Worm (Caenorhabditis elegans) whole organism, L3 larva: Measurements from ENCODE around the gene ras-2.
"Not testable (repeated sequence)": the region's sequence is repeated elsewhere in the genome, so short reads cannot be mapped to it uniquely, and the experiment has no call there.

ENCODE experiments used
- R02D3.7 ChIP-seq: fragments of 150-350 bp; optimal IDR thresholded peaks from 2 replicates; lab custom pipeline; 2014; ENCODE audit warnings: missing biosample characterization, missing genetic modification characterization
- ZK546.5 ChIP-seq: sonication (generic microtip); optimal IDR thresholded peaks from 2 replicates; lab custom pipeline; 2017; ENCODE audit warnings: missing biosample characterization, missing genetic modification characterization
- aly-2 ChIP-seq: fragments of 150-350 bp; optimal IDR thresholded peaks from 2 replicates; lab custom pipeline; 2014; ENCODE audit warnings: missing biosample characterization, missing genetic modification characterization
- ceh-28 ChIP-seq: fragments of 150-350 bp; optimal IDR thresholded peaks from 2 replicates; lab custom pipeline; 2014; ENCODE audit warnings: missing biosample characterization, missing genetic modification reagents, missing genetic modification characterization
- daf-12 ChIP-seq: fragments of 150-350 bp; optimal IDR thresholded peaks from 2 replicates; lab custom pipeline; 2014; ENCODE audit warnings: missing biosample characterization, missing genetic modification reagents, missing genetic modification characterization
- egl-27 ChIP-seq: sonication (generic microtip); optimal IDR thresholded peaks from 4 replicates; lab custom pipeline; 2017; ENCODE audit warnings: missing biosample characterization, missing genetic modification reagents, missing genetic modification characterization
- egl-5 ChIP-seq: fragments of 150-350 bp; optimal IDR thresholded peaks from 2 replicates; lab custom pipeline; 2017; ENCODE audit warnings: missing biosample characterization, missing genetic modification reagents, missing genetic modification characterization, inconsistent platforms
- elt-1 ChIP-seq: fragments of 150-350 bp; optimal IDR thresholded peaks from 2 replicates; lab custom pipeline; 2014; ENCODE audit warnings: missing biosample characterization, missing genetic modification characterization
- elt-2 ChIP-seq: sonication (generic microtip); optimal IDR thresholded peaks from 2 replicates; lab custom pipeline; 2016; ENCODE audit warnings: missing genetic modification reagents, mild to moderate bottlenecking, missing genetic modification characterization, missing compliant biosample characterization
- elt-3 ChIP-seq, 3 experiments: fragments of 150-350 bp in 1 of 3; sonication (generic microtip) in 2 of 3; optimal IDR thresholded peaks; 2 replicates in 2 of 3; 4 replicates in 1 of 3; lab custom pipeline; 2014 to 2017; ENCODE audit warnings: missing biosample characterization in 3 of 3, missing genetic modification characterization in 3 of 3
- eor-1 ChIP-seq, 2 experiments: fragments of 150-350 bp; optimal IDR thresholded peaks; 2 replicates each; lab custom pipeline; 2014 to 2018; ENCODE audit warnings: missing biosample characterization in 2 of 2, missing genetic modification characterization in 2 of 2
- fkh-10 ChIP-seq: sonication (generic microtip); optimal IDR thresholded peaks from 2 replicates; lab custom pipeline; 2017; ENCODE audit warnings: missing biosample characterization, missing genetic modification reagents, missing genetic modification characterization
- fos-1 ChIP-seq: fragments of 150-350 bp; optimal IDR thresholded peaks from 2 replicates; lab custom pipeline; 2014; ENCODE audit warnings: missing biosample characterization, missing genetic modification characterization
- hmg-11 ChIP-seq: sonication (generic microtip); optimal IDR thresholded peaks from 2 replicates; lab custom pipeline; 2016; ENCODE audit warnings: missing genetic modification characterization, missing compliant biosample characterization
- lsy-12 ChIP-seq: sonication (generic microtip); optimal IDR thresholded peaks from 2 replicates; lab custom pipeline; 2016; ENCODE audit warnings: mild to moderate bottlenecking, missing genetic modification characterization, missing compliant biosample characterization
- mdl-1 ChIP-seq: fragments of 150-350 bp; optimal IDR thresholded peaks from 2 replicates; lab custom pipeline; 2014; ENCODE audit warnings: missing biosample characterization, missing genetic modification characterization
- mml-1 ChIP-seq: fragments of 150-350 bp; sonication (generic microtip); optimal IDR thresholded peaks from 3 replicates; lab custom pipeline; 2014; ENCODE audit warnings: missing biosample characterization, missing genetic modification characterization
- nfya-1 ChIP-seq: sonication (generic microtip); optimal IDR thresholded peaks from 2 replicates; lab custom pipeline; 2017; ENCODE audit warnings: missing genetic modification characterization, mild to moderate bottlenecking, missing compliant biosample characterization, antibody characterized with exemption, moderate library complexity; ENCODE audit not compliant: insufficient read depth
- nhr-23 ChIP-seq: fragments of 150-350 bp; optimal IDR thresholded peaks from 2 replicates; lab custom pipeline; 2014; ENCODE audit warnings: missing biosample characterization, missing genetic modification reagents, missing genetic modification characterization
- nhr-25 ChIP-seq: sonication (generic microtip); optimal IDR thresholded peaks from 2 replicates; lab custom pipeline; 2017; ENCODE audit warnings: missing biosample characterization, missing genetic modification characterization
- nhr-28 ChIP-seq: fragments of 150-350 bp; optimal IDR thresholded peaks from 2 replicates; lab custom pipeline; 2014; ENCODE audit warnings: missing biosample characterization, missing genetic modification characterization
- nhr-67 ChIP-seq: fragments of 150-350 bp; optimal IDR thresholded peaks from 2 replicates; lab custom pipeline; 2014; ENCODE audit warnings: missing biosample characterization, missing genetic modification characterization
- nhr-77 ChIP-seq: fragments of 150-350 bp; optimal IDR thresholded peaks from 2 replicates; lab custom pipeline; 2014; ENCODE audit warnings: missing biosample characterization, missing genetic modification characterization
- pha-4 ChIP-seq: fragments of 150-350 bp; optimal IDR thresholded peaks from 2 replicates; lab custom pipeline; 2014; ENCODE audit warnings: missing biosample characterization, missing genetic modification reagents, missing genetic modification characterization
- pqm-1 ChIP-seq: fragments of 150-350 bp; optimal IDR thresholded peaks from 2 replicates; lab custom pipeline; 2017; ENCODE audit warnings: missing biosample characterization, missing genetic modification characterization, inconsistent platforms
- sea-2 ChIP-seq: fragments of 150-350 bp; sonication (generic microtip); optimal IDR thresholded peaks from 4 replicates; lab custom pipeline; 2014; ENCODE audit warnings: missing biosample characterization, missing genetic modification reagents, missing genetic modification characterization
- skn-1 ChIP-seq: fragments of 150-350 bp; optimal IDR thresholded peaks from 2 replicates; lab custom pipeline; 2014; ENCODE audit warnings: missing biosample characterization, missing genetic modification characterization
- snpc-4 ChIP-seq: fragments of 150-350 bp; optimal IDR thresholded peaks from 2 replicates; lab custom pipeline; 2014; ENCODE audit warnings: missing biosample characterization, missing genetic modification characterization
- tbx-2 ChIP-seq: sonication (generic microtip); optimal IDR thresholded peaks from 2 replicates; lab custom pipeline; 2016; ENCODE audit warnings: mild to moderate bottlenecking, missing genetic modification characterization, missing compliant biosample characterization
- unc-39 ChIP-seq: sonication (generic microtip); optimal IDR thresholded peaks from 4 replicates; lab custom pipeline; 2017; ENCODE audit warnings: missing biosample characterization, missing genetic modification characterization
- unc-62 ChIP-seq: fragments of 150-350 bp; sonication (generic microtip); optimal IDR thresholded peaks from 4 replicates; lab custom pipeline; 2014; ENCODE audit warnings: missing biosample characterization, missing genetic modification reagents, missing genetic modification characterization
- zag-1 ChIP-seq: fragments of 150-350 bp; optimal IDR thresholded peaks from 2 replicates; lab custom pipeline; 2014; ENCODE audit warnings: missing biosample characterization, missing genetic modification characterization
- ztf-4 ChIP-seq: fragments of 150-350 bp; optimal IDR thresholded peaks from 2 replicates; lab custom pipeline; 2014; ENCODE audit warnings: missing biosample characterization, missing genetic modification characterization

ras-2 gene

DNA sequence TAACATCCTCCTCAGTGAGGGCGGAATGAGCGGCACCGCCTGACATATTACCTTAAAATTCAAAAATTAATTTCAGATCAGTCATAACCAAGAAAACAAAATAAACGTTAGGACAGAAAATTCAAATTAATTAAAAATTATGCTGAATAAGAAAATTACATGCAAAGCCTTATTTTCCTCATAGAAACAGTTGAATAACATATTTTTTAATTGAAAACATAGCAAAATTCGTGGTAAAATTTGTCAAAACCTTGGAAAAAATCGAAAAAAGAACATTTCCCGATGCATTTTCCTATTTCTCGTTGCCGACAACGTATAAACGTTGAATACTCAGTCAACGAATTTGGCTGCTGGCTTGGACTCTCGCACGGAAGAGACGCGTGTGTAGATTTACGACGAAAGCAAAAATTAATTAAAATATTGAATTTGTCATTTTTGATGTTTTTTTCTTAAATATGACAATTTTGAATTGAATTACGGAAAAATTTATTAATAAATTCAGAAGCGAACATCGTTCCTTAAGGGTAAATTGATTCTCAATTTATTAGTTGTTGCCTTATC, 14.2 kb upstream of the ras-2 start, which contains the start of the genes rps-0 and rbg-3 (continued):
- peak; percentile 86 for TF ChIP-seq lsy-12 (tag; lab: Kevin White, UChicago)
- TF ChIP-seq aly-2 (tag; lab: Kevin White, UChicago) = no peak
- peak; percentile 69 for TF ChIP-seq pqm-1 (tag; lab: Kevin White, UChicago)
- TF ChIP-seq fkh-10 = peak; percentile 38
- peak; percentile 97 for TF ChIP-seq pha-4
- TF ChIP-seq nhr-28 (tag; lab: Kevin White, UChicago) = no peak
- no peak for TF ChIP-seq nhr-67 (tag; lab: Kevin White, UChicago)
- TF ChIP-seq ztf-4 (tag; lab: Kevin White, UChicago) = no peak
- TF ChIP-seq nhr-23 (tag; lab: Kevin White, UChicago) = peak; percentile 96
- peak; percentile 63 for TF ChIP-seq elt-2 (tag; lab: Kevin White, UChicago)

DNA sequence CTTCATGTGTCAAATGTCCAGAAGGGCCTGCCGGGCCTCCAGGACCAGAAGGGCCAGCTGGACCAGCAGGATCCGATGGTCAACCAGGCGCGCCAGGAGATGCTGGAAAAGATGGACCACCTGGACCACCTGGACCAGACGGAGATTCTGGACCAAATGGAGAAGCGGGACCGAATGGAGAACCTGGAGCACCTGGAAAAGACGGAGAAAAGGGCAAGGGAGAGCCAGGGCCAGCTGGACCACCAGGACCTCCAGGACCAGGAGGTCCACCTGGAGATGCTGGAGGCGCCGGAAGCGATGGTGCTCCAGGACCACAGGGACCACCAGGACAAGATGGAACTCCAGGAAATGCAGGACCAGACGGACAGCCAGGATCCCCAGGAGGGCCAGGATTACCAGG, 8.8 kb upstream of the ras-2 start:
- TF ChIP-seq nhr-25 (no peak), hmg-11 (tag; lab: Kevin White, UChicago) (no peak), mdl-1 (no peak), nhr-77 (tag; lab: Kevin White, UChicago) (no peak), nfya-1 (tag; lab: Kevin White, UChicago) (no peak), egl-5 (no peak), nhr-67 (tag; lab: Kevin White, UChicago) (no peak), sea-2 (no peak), elt-1 (no peak), unc-39 (tag; lab: Kevin White, UChicago) (no peak), ceh-28 (tag; lab: Kevin White, UChicago) (no peak), egl-27 (tag; lab: Kevin White, UChicago) (no peak)

DNA sequence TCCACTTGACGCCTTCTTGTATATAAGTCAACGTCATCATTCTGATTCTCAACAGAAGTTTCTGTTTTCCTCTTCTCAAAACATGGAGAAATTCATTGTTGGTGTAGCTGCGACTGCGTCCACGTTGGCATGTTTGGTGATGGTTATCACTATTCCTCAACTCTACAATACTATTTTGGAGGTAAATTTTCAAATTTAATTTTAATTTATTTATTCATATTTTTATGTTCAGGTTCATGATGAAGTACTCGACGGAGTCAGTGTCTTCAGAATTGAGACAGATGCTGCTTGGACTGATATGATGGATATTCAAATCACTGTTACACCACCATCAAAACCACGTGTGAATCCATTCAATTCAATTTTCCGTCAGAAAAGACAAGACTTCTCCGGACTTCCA, 8.2 kb upstream of the ras-2 start, which contains the start of gene col-89:
col-89 (plus strand) TSS at position 19 of the 400 bp plus-strand sequence.
- TF ChIP-seq hmg-11 (tag; lab: Kevin White, UChicago) = no peak
- no peak for TF ChIP-seq elt-1
- no peak for TF ChIP-seq zag-1 (tag; lab: Kevin White, UChicago)
- no peak for TF ChIP-seq R02D3.7 (tag; lab: Kevin White, UChicago)
- TF ChIP-seq skn-1 (tag; lab: Kevin White, UChicago) = no peak
- TF ChIP-seq ZK546.5 (tag; lab: Kevin White, UChicago) = no peak
- no peak for TF ChIP-seq nhr-77 (tag; lab: Kevin White, UChicago)
- no peak for TF ChIP-seq snpc-4 (tag; lab: Kevin White, UChicago)
- TF ChIP-seq daf-12 (tag; lab: Kevin White, UChicago) = no peak
- no peak for TF ChIP-seq elt-3 (tag; optimal IDR thresholded peaks at IDR 0.05; lab: Kevin White, UChicago)
- no peak for TF ChIP-seq ceh-28 (tag; lab: Kevin White, UChicago)
- TF ChIP-seq pqm-1 (tag; lab: Kevin White, UChicago) = no peak
- TF ChIP-seq unc-62 = no peak
- TF ChIP-seq nfya-1 (tag; lab: Kevin White, UChicago) = no peak
- no peak for TF ChIP-seq fos-1 (tag; lab: Kevin White, UChicago)

DNA sequence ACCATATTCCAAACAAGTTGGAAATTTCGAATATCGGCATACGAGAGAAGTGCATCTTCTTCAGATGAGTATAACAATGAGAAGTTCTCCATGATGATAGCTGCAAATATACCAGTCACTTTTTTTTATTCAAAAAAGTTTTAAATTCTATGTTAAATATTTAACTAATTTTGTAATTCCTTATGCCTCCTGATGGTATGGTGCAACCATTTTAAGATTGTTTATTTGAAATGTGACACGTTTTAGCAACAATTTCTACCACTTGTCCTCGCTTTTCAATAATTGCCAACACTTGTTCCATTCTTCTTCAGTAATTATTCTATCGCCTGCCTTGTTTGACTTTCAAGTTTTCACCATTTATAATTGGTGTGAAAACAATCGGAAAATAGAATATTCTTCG, 6.1 kb upstream of the ras-2 start, which contains the start of gene F17C8.6:
F17C8.6 (minus strand) TSS at position 101 of the 400 bp plus-strand sequence.
- no peak for TF ChIP-seq lsy-12 (tag; lab: Kevin White, UChicago)
- TF ChIP-seq skn-1 (tag; lab: Kevin White, UChicago) = no peak
- TF ChIP-seq nhr-23 (tag; lab: Kevin White, UChicago) = no peak
- no peak for TF ChIP-seq tbx-2 (tag; lab: Kevin White, UChicago)
- no peak for TF ChIP-seq eor-1 (tag; optimal IDR thresholded peaks at IDR 0.05; lab: Kevin White, UChicago)

DNA sequence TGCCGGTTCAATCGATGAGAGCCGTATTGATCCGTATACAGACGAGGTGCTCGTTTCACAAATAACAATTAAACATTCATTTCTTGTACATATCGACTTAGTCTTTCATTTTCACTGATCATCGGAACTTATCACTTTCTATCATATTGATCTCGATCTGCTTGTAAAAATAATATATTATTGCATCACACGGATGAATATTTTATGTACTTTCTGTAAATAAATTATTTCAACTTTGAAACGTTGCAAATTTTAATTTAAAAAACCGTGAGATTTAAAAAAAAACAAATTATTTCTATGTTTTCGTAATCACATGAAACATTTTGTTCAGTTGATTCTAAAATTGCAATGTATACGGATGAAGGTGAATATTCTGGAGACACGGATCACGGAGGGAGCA, 2.7 kb upstream of the ras-2 start, which contains the start of gene twk-6:
twk-6 (plus strand) TSS at position 301 of the 400 bp plus-strand sequence.
- TF ChIP-seq mml-1 (tag; lab: Kevin White, UChicago); aly-2 (tag; lab: Kevin White, UChicago); elt-3 (tag; optimal IDR thresholded peaks at IDR 0.05; lab: Kevin White, UChicago): not testable (repeated sequence)
